Worm (Caenorhabditis elegans) whole organism, young adult: ENCODE measurements around the gene T16G12.4.

Source experiments
- B0019.2 ChIP-seq: fragments of 200-800 bp; sonication (Bioruptor generic); conservative IDR thresholded peaks from 2 replicates; pipeline ENCODE4 v1.3.6; 2022; ENCODE audit warnings: missing genetic modification reagents, missing genetic modification characterization, missing compliant biosample characterization
- C06A6.2 ChIP-seq: fragments of 200-800 bp; sonication (Bioruptor generic); conservative IDR thresholded peaks from 2 replicates; pipeline ENCODE4 v1.3.6; 2022; ENCODE audit warnings: missing genetic modification characterization, missing compliant biosample characterization
- C17E4.6 ChIP-seq: fragments of 200-800 bp; sonication (Bioruptor generic); IDR thresholded peaks from 2 replicates; pipeline ENCODE4 v1.3.6; 2022; ENCODE audit warnings: missing genetic modification reagents, missing genetic modification characterization, missing compliant biosample characterization
- F33H1.4 ChIP-seq: fragments of 200-800 bp; sonication (Bioruptor generic); IDR thresholded peaks from 2 replicates; pipeline ENCODE4 v1.3.6; 2022; ENCODE audit warnings: missing genetic modification reagents, missing genetic modification characterization, missing compliant biosample characterization
- K12H6.12 ChIP-seq: fragments of 200-800 bp; sonication (Bioruptor generic); optimal IDR thresholded peaks from 2 replicates; lab custom pipeline; 2018; ENCODE audit warnings: mild to moderate bottlenecking, missing genetic modification characterization, missing compliant biosample characterization
- T07F8.4 ChIP-seq: sonication (generic microtip); optimal IDR thresholded peaks from 2 replicates; lab custom pipeline; 2016; ENCODE audit warnings: mild to moderate bottlenecking, missing genetic modification characterization, moderate library complexity, missing compliant biosample characterization
- Y53G8AR.9 ChIP-seq: fragments of 200-800 bp; sonication (Bioruptor generic); conservative IDR thresholded peaks from 2 replicates; pipeline ENCODE4 v1.3.6; 2022; ENCODE audit warnings: missing genetic modification reagents, missing genetic modification characterization, missing compliant biosample characterization
- ZK185.1 ChIP-seq: sonication (generic microtip); optimal IDR thresholded peaks from 2 replicates; lab custom pipeline; 2016; ENCODE audit warnings: mild to moderate bottlenecking, missing genetic modification characterization, missing compliant biosample characterization; ENCODE audit not compliant: poor library complexity, severe bottlenecking
- akir-1 ChIP-seq: fragments of 200-800 bp; sonication (Bioruptor generic); optimal IDR thresholded peaks from 2 replicates; lab custom pipeline; 2018; ENCODE audit warnings: mild to moderate bottlenecking, missing genetic modification characterization, moderate library complexity, missing compliant biosample characterization
- ama-1 ChIP-seq, 3 experiments: fragments of 150-350 bp in 1 of 3; sonication (generic microtip) in 2 of 3; optimal IDR thresholded peaks; 2 replicates each; lab custom pipeline; 2014 to 2018; ENCODE audit warnings: missing biosample characterization in 2 of 3, missing genetic modification characterization in 2 of 3, missing genetic modification reagents in 2 of 3
- aptf-2 ChIP-seq: fragments of 200-800 bp; sonication (Bioruptor generic); conservative IDR thresholded peaks from 2 replicates; pipeline ENCODE4 v1.3.6; 2022; ENCODE audit warnings: missing genetic modification reagents, missing genetic modification characterization, missing compliant biosample characterization
- aptf-3 ChIP-seq: fragments of 200-800 bp; sonication (Bioruptor generic); IDR thresholded peaks from 2 replicates; pipeline ENCODE4 v1.3.6; 2022; ENCODE audit warnings: missing genetic modification characterization, missing compliant biosample characterization
- attf-5 ChIP-seq: fragments of 200-800 bp; sonication (Bioruptor generic); optimal IDR thresholded peaks from 2 replicates; lab custom pipeline; 2018; ENCODE audit warnings: mild to moderate bottlenecking, missing genetic modification characterization, missing compliant biosample characterization
- bed-2 ChIP-seq: fragments of 200-800 bp; sonication (Bioruptor generic); IDR thresholded peaks from 2 replicates; pipeline ENCODE4 v1.3.6; 2022; ENCODE audit warnings: missing genetic modification reagents, missing genetic modification characterization, missing compliant biosample characterization
- ccch-3 ChIP-seq: fragments of 200-800 bp; sonication (Bioruptor generic); optimal IDR thresholded peaks from 2 replicates; lab custom pipeline; 2018; ENCODE audit warnings: mild to moderate bottlenecking, missing genetic modification characterization, missing compliant biosample characterization
- cebp-1 ChIP-seq, 2 experiments: fragments of 200-800 bp in 1 of 2; sonication (Bioruptor generic) in 1 of 2; sonication (generic microtip) in 1 of 2; IDR thresholded peaks in 1 of 2; optimal IDR thresholded peaks in 1 of 2; 2 replicates each; pipeline versions ENCODE4 v1.3.6 to Lab custom; 2017 to 2022; ENCODE audit warnings: missing compliant biosample characterization in 2 of 2, missing genetic modification characterization in 2 of 2, mild to moderate bottlenecking in 1 of 2, missing genetic modification reagents in 1 of 2, moderate library complexity in 1 of 2
- ceh-27 ChIP-seq: fragments of 200-800 bp; sonication (Bioruptor generic); optimal IDR thresholded peaks from 2 replicates; lab custom pipeline; 2018; ENCODE audit warnings: mild to moderate bottlenecking, missing genetic modification characterization, moderate library complexity, missing compliant biosample characterization
- ceh-79 ChIP-seq: sonication (generic microtip); optimal IDR thresholded peaks from 2 replicates; lab custom pipeline; 2017; ENCODE audit warnings: mild to moderate bottlenecking, missing genetic modification characterization, missing compliant biosample characterization
- ceh-91 ChIP-seq: fragments of 200-800 bp; sonication (Bioruptor generic); IDR thresholded peaks from 2 replicates; pipeline ENCODE4 v1.3.6; 2022; ENCODE audit warnings: missing genetic modification reagents, missing genetic modification characterization, missing compliant biosample characterization
- efl-1 ChIP-seq: fragments of 150-350 bp; optimal IDR thresholded peaks from 2 replicates; lab custom pipeline; 2014; ENCODE audit warnings: missing biosample characterization, missing genetic modification reagents, missing genetic modification characterization
- egl-18 ChIP-seq: fragments of 200-800 bp; sonication (Bioruptor generic); IDR thresholded peaks from 2 replicates; pipeline ENCODE4 v1.3.6; 2022; ENCODE audit warnings: missing genetic modification reagents, missing genetic modification characterization, missing compliant biosample characterization
- egrh-3 ChIP-seq: fragments of 200-800 bp; sonication (Bioruptor generic); IDR thresholded peaks from 2 replicates; pipeline ENCODE4 v1.3.6; 2022; ENCODE audit warnings: missing genetic modification reagents, missing genetic modification characterization, missing compliant biosample characterization
- him-1 ChIP-seq: sonication (generic microtip); optimal IDR thresholded peaks from 2 replicates; lab custom pipeline; 2016; ENCODE audit warnings: missing genotype, missing genetic modification reagents, missing genetic modification characterization, missing compliant biosample characterization
- hsf-1 ChIP-seq: fragments of 200-800 bp; sonication (Bioruptor generic); IDR thresholded peaks from 2 replicates; pipeline ENCODE4 v1.3.6; 2022; ENCODE audit warnings: missing genetic modification reagents, missing genetic modification characterization, missing compliant biosample characterization
- let-607 ChIP-seq, 2 experiments: fragments of 200-800 bp in 1 of 2; sonication (Bioruptor generic) in 1 of 2; sonication (generic microtip) in 1 of 2; optimal IDR thresholded peaks; 2 replicates each; lab custom pipeline; 2016 to 2018; ENCODE audit warnings: mild to moderate bottlenecking in 2 of 2, missing compliant biosample characterization in 2 of 2, missing genetic modification characterization in 2 of 2, moderate library complexity in 2 of 2, missing genotype in 1 of 2
- lir-1 ChIP-seq: fragments of 200-800 bp; sonication (Bioruptor generic); conservative IDR thresholded peaks from 2 replicates; pipeline ENCODE4 v1.3.6; 2022; ENCODE audit warnings: missing genetic modification reagents, missing genetic modification characterization, missing compliant biosample characterization
- lsl-1 ChIP-seq: fragments of 200-800 bp; sonication (Bioruptor generic); optimal IDR thresholded peaks from 2 replicates; lab custom pipeline; 2018; ENCODE audit warnings: mild to moderate bottlenecking, missing genetic modification characterization, moderate library complexity, missing compliant biosample characterization
- madf-6 ChIP-seq: fragments of 200-800 bp; sonication (Bioruptor generic); IDR thresholded peaks from 2 replicates; pipeline ENCODE4 v1.3.6; 2022; ENCODE audit warnings: missing genetic modification reagents, missing genetic modification characterization, missing compliant biosample characterization
- mcd-1 ChIP-seq: fragments of 200-800 bp; sonication (Bioruptor generic); IDR thresholded peaks from 2 replicates; pipeline ENCODE4 v1.3.6; 2022; ENCODE audit warnings: missing genetic modification reagents, missing genetic modification characterization, missing compliant biosample characterization
- nfya-1 ChIP-seq: sonication (generic microtip); optimal IDR thresholded peaks from 2 replicates; lab custom pipeline; 2017; ENCODE audit warnings: antibody characterized with exemption, missing compliant biosample characterization, missing genetic modification characterization, borderline replicate concordance; ENCODE audit not compliant: insufficient read depth
- nfya-2 ChIP-seq: fragments of 200-800 bp; sonication (Bioruptor generic); IDR thresholded peaks from 2 replicates; pipeline ENCODE4 v1.3.6; 2022; ENCODE audit warnings: missing genetic modification reagents, missing genetic modification characterization, missing compliant biosample characterization
- nfyb-1 ChIP-seq: fragments of 200-800 bp; sonication (Bioruptor generic); IDR thresholded peaks from 2 replicates; pipeline ENCODE4 v1.3.6; 2022; ENCODE audit warnings: missing genetic modification reagents, missing genetic modification characterization, missing compliant biosample characterization
- nhr-90 ChIP-seq: sonication (generic microtip); optimal IDR thresholded peaks from 2 replicates; lab custom pipeline; 2016; ENCODE audit warnings: missing genotype, mild to moderate bottlenecking, missing genetic modification characterization, missing compliant biosample characterization
- rcor-1 ChIP-seq: fragments of 200-800 bp; sonication (Bioruptor generic); IDR thresholded peaks from 2 replicates; pipeline ENCODE4 v1.3.6; 2022; ENCODE audit warnings: missing genetic modification reagents, missing genetic modification characterization, missing compliant biosample characterization
- rec-8 ChIP-seq, 2 experiments: sonication (generic microtip); optimal IDR thresholded peaks; 2 replicates each; lab custom pipeline; 2016; ENCODE audit warnings: mild to moderate bottlenecking in 2 of 2, missing genetic modification characterization in 2 of 2, missing genetic modification reagents in 2 of 2, missing genotype in 2 of 2, missing biosample characterization in 1 of 2, missing compliant biosample characterization in 1 of 2, moderate library complexity in 1 of 2
- rpc-1 ChIP-seq, 2 experiments: fragments of 150-350 bp in 1 of 2; sonication (generic microtip) in 1 of 2; optimal IDR thresholded peaks; 2 replicates each; lab custom pipeline; 2014 to 2018; ENCODE audit warnings: missing biosample characterization in 1 of 2, missing genetic modification characterization in 1 of 2, missing genetic modification reagents in 1 of 2, missing genotype in 1 of 2
- snpc-3.4 ChIP-seq: sonication (generic microtip); optimal IDR thresholded peaks from 2 replicates; lab custom pipeline; 2017; ENCODE audit warnings: missing genetic modification characterization, mild to moderate bottlenecking, missing compliant biosample characterization, antibody characterized with exemption, moderate library complexity, missing genotype, missing genetic modification reagents
- snpc-4 ChIP-seq, 5 experiments: fragments of 150-350 bp in 1 of 5; sonication (generic microtip) in 4 of 5; optimal IDR thresholded peaks; 2 replicates each; lab custom pipeline; 2014 to 2018; ENCODE audit warnings: missing genetic modification characterization in 5 of 5, missing biosample characterization in 3 of 5, antibody characterized with exemption in 2 of 5, mild to moderate bottlenecking in 2 of 5, missing compliant biosample characterization in 2 of 5, missing genotype in 2 of 5, moderate library complexity in 2 of 5, missing genetic modification reagents in 1 of 5
- somi-1 ChIP-seq: fragments of 200-800 bp; sonication (Bioruptor generic); optimal IDR thresholded peaks from 2 replicates; lab custom pipeline; 2018; ENCODE audit warnings: mild to moderate bottlenecking, missing genetic modification characterization, missing compliant biosample characterization
- sptf-2 ChIP-seq: fragments of 200-800 bp; sonication (Bioruptor generic); optimal IDR thresholded peaks from 2 replicates; lab custom pipeline; 2018; ENCODE audit warnings: mild to moderate bottlenecking, missing genetic modification characterization, missing compliant biosample characterization
- unc-130 ChIP-seq: sonication (generic microtip); optimal IDR thresholded peaks from 2 replicates; lab custom pipeline; 2016; ENCODE audit warnings: missing genetic modification reagents, missing genetic modification characterization, missing compliant biosample characterization
- unc-62 ChIP-seq: fragments of 150-350 bp; optimal IDR thresholded peaks from 2 replicates; lab custom pipeline; 2014; ENCODE audit warnings: missing biosample characterization, missing genetic modification reagents, missing genetic modification characterization
- ztf-18 ChIP-seq: sonication (generic microtip); optimal IDR thresholded peaks from 2 replicates; lab custom pipeline; 2016; ENCODE audit warnings: missing genotype, mild to moderate bottlenecking, missing genetic modification characterization, missing compliant biosample characterization
- ztf-28 ChIP-seq: fragments of 200-800 bp; sonication (Bioruptor generic); IDR thresholded peaks from 2 replicates; pipeline ENCODE4 v1.3.6; 2022; ENCODE audit warnings: missing genetic modification reagents, missing genetic modification characterization, missing compliant biosample characterization
- ztf-3 ChIP-seq: fragments of 200-800 bp; sonication (Bioruptor generic); optimal IDR thresholded peaks from 2 replicates; lab custom pipeline; 2018; ENCODE audit warnings: mild to moderate bottlenecking, missing genetic modification characterization, missing compliant biosample characterization
- ztf-6 ChIP-seq: fragments of 200-800 bp; sonication (Bioruptor generic); IDR thresholded peaks from 2 replicates; pipeline ENCODE4 v1.3.6; 2022; ENCODE audit warnings: missing genetic modification reagents, missing genetic modification characterization, missing compliant biosample characterization

Gene T16G12.4

DNA sequence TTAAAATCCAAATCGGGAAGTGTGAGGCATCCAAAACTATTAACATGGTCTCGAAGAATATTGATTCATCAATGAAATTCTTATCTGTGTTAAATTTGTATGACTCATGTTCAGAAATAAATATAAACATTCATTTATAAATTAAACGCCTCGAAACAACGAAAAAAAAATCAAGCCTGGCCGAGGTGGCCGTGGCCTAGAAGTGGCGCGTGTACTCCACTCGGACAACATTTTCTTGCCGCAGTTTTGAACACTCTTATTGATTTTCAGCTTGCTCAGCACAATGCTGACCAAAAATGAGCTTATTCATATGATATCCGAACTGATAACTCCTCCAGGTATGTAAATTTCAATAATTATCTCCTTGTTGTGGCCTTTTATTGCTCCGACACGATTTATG lies 6.5 kb downstream of the T16G12.4 start, which contains the start of gene ekl-6:
ekl-6 (plus strand) TSS at position 265 of the 400 bp plus-strand sequence.
- TF ChIP-seq ztf-6 (0 out of 2 replicates have a peak, but pooled peaks have one; percentile 6), nfya-2 (no peak), snpc-4 (GFP tag; optimal IDR thresholded peaks at IDR 0.05; lab: Kevin White, UChicago) (no peak), snpc-4 (tag; optimal IDR thresholded peaks at IDR 0.05; lab: Kevin White, UChicago) (no peak), aptf-3 (no peak), ccch-3 (no peak), attf-5 (GFP tag; lab: Kevin White, UChicago) (peak; percentile 44), ZK185.1 (peak; percentile 89), bed-2 (GFP tag; lab: Robert Waterston, UW) (0 out of 2 replicates have a peak, but pooled peaks have one; percentile 29), sptf-2 (GFP tag; lab: Kevin White, UChicago) (no peak), lir-1 (GFP tag; lab: Robert Waterston, UW) (0 out of 2 replicates have a peak, but pooled peaks have one; percentile 39), ztf-3 (GFP tag; lab: Kevin White, UChicago) (no peak), rpc-1 (optimal IDR thresholded peaks at IDR 0.05; lab: Kevin White, UChicago) (no peak), rpc-1 (tag; optimal IDR thresholded peaks at IDR 0.05; lab: Kevin White, UChicago) (no peak), aptf-2 (GFP tag; lab: Robert Waterston, UW) (0 out of 2 replicates have a peak, but pooled peaks have one; percentile 9), unc-130 (GFP tag; lab: Kevin White, UChicago) (peak; percentile 79), him-1 (no peak), let-607 (tag; optimal IDR thresholded peaks at IDR 0.05; lab: Kevin White, UChicago) (peak in 1 of 2 experiments; percentile 41), ama-1 (optimal IDR thresholded peaks at IDR 0.05; lab: Kevin White, UChicago) (no peak), ama-1 (GFP tag; optimal IDR thresholded peaks at IDR 0.05; lab: Kevin White, UChicago) (no peak), nfyb-1 (GFP tag; lab: Robert Waterston, UW) (no peak), efl-1 (no peak), hsf-1 (GFP tag; lab: Robert Waterston, UW) (no peak), F33H1.4 (GFP tag; lab: Robert Waterston, UW) (no peak), ceh-91 (peak; percentile 42; the same call in 1 of the 2 replicates), K12H6.12 (peak; percentile 11), ceh-27 (peak; percentile 67), C06A6.2 (GFP tag; lab: Robert Waterston, UW) (no peak), rcor-1 (GFP tag; lab: Robert Waterston, UW) (no peak), mcd-1 (GFP tag; lab: Robert Waterston, UW) (peak; percentile 55), rec-8 (tag; optimal IDR thresholded peaks at IDR 0.05; lab: Kevin White, UChicago) (peak in 1 of 2 experiments; percentile 58), akir-1 (GFP tag; lab: Kevin White, UChicago) (no peak), lsl-1 (GFP tag; lab: Kevin White, UChicago) (peak; percentile 4), snpc-3.4 (tag; lab: Kevin White, UChicago) (no peak), B0019.2 (GFP tag; lab: Robert Waterston, UW) (0 out of 2 replicates have a peak, but pooled peaks have one; percentile 23), egrh-3 (no peak), ztf-18 (peak; percentile 6), unc-62 (GFP tag; lab: Kevin White, UChicago) (no peak), ztf-28 (no peak), madf-6 (GFP tag; lab: Robert Waterston, UW) (peak; percentile 53; the same call in 1 of the 2 replicates)

DNA sequence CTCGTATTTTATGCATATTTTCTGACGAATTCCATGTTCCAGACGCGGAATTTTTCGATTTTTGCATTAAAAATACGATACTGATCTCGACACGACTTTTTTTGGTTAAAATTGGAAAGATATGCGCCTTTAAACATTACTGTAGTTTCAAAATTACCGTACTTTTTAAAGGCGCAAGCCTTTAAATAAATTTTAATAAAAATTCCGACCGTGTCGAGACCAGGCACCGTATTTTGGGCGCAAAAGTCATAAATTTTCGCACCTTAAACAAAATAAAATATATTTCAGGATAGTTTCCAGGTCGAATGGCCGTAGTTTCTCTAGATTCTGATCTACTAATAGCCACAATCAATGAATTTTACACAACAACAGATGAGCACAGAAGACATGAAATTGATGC lies 11.7 kb downstream of the T16G12.4 start, which contains the start of gene T16G12.6:
T16G12.6 (plus strand) TSS at position 301 of the 400 bp plus-strand sequence.
- TF ChIP-seq ceh-27 (no peak), ceh-79 (tag; lab: Kevin White, UChicago) (no peak), rpc-1 (optimal IDR thresholded peaks at IDR 0.05; lab: Kevin White, UChicago) (no peak), rpc-1 (tag; optimal IDR thresholded peaks at IDR 0.05; lab: Kevin White, UChicago) (no peak), T07F8.4 (tag; lab: Kevin White, UChicago) (no peak), nhr-90 (no peak), cebp-1 (GFP tag; IDR thresholded peaks at IDR 0.05; lab: Robert Waterston, UW) (no peak), cebp-1 (tag; optimal IDR thresholded peaks at IDR 0.05; lab: Kevin White, UChicago) (no peak), lir-1 (GFP tag; lab: Robert Waterston, UW) (no peak), C17E4.6 (no peak), somi-1 (GFP tag; lab: Kevin White, UChicago) (no peak), Y53G8AR.9 (GFP tag; lab: Robert Waterston, UW) (no peak), let-607 (tag; optimal IDR thresholded peaks at IDR 0.05; lab: Kevin White, UChicago) (no peak), nfya-2 (no peak), nfya-1 (tag; lab: Kevin White, UChicago) (no peak), egl-18 (GFP tag; lab: Robert Waterston, UW) (no peak)
